Fruit fly (Drosophila melanogaster): ENCODE results near the gene Ag5r.

Ag5r gene

dm6 chrX:14765737-14766253, 20.6 kb downstream of the Ag5r start, which contains the start of gene CG15890 (continued):
- TF ChIP-seq Six4 (GFP tag; optimal IDR thresholded peaks at IDR 0.05) (peak; percentile 53), CG17612 (GFP tag; IDR thresholded peaks at IDR 0.05) (no peak), CG6813 (GFP tag; optimal IDR thresholded peaks at IDR 0.05) (peak; percentile 35), Bdp1 (GFP tag; optimal IDR thresholded peaks at IDR 0.05) (no peak), CG10654 (GFP tag; optimal IDR thresholded peaks at IDR 0.05) (peak; percentile 30), jigr1 (GFP tag; IDR thresholded peaks at IDR 0.05) (no peak), ssp (GFP tag; IDR thresholded peaks at IDR 0.05) (0 out of 2 replicates have a peak, but pooled peaks have one; percentile 7), CG10267 (tag; optimal IDR thresholded peaks at IDR 0.05) (peak; percentile 50), dysf (GFP tag; IDR thresholded peaks at IDR 0.05) (peak; percentile 65), Hr51 (GFP tag; optimal IDR thresholded peaks at IDR 0.05) (peak in 1 of 2 experiments; percentile 85), ttk (GFP tag; IDR thresholded peaks at IDR 0.05) (peak; percentile 42; the same call in 1 of the 2 replicates), lmd (GFP tag; IDR thresholded peaks at IDR 0.05) (peak; percentile 65), CG1529 (GFP tag; optimal IDR thresholded peaks at IDR 0.05) (peak; percentile 59), p53 (GFP tag; optimal IDR thresholded peaks at IDR 0.05) (no peak), CG9437 (GFP tag; optimal IDR thresholded peaks at IDR 0.05) (peak; percentile 76), tin (GFP tag; optimal IDR thresholded peaks at IDR 0.05) (peak; percentile 35), CG12659 (GFP tag; optimal IDR thresholded peaks at IDR 0.05) (peak; percentile 61), CG12391 (tag; optimal IDR thresholded peaks at IDR 0.05) (peak; percentile 68), C15 (GFP tag; IDR thresholded peaks at IDR 0.05) (no peak), CG3281 (GFP tag; optimal IDR thresholded peaks at IDR 0.05) (peak; percentile 71), CG1602 (GFP tag; optimal IDR thresholded peaks at IDR 0.05) (peak; percentile 6), CG12942 (GFP tag; optimal IDR thresholded peaks at IDR 0.05) (peak; percentile 10), nau (GFP tag; optimal IDR thresholded peaks at IDR 0.05) (peak; percentile 64), CG2116 (GFP tag; optimal IDR thresholded peaks at IDR 0.05) (peak; percentile 0), CG10274 (GFP tag; optimal IDR thresholded peaks at IDR 0.05) (peak; percentile 16), caup (GFP tag; optimal IDR thresholded peaks at IDR 0.05; ENCODE audit: severe bottlenecking) (peak; percentile 45), sna (GFP tag; IDR thresholded peaks at IDR 0.05; ENCODE audit: partially characterized antibody) (no peak), trh (GFP tag; optimal IDR thresholded peaks at IDR 0.05) (no peak), CG15696 (tag; optimal IDR thresholded peaks at IDR 0.05) (no peak), mam (GFP tag; optimal IDR thresholded peaks at IDR 0.05) (no peak), CG8388 (GFP tag; optimal IDR thresholded peaks at IDR 0.05) (peak; percentile 65), bsh (GFP tag; optimal IDR thresholded peaks at IDR 0.05) (peak in 1 of 2 experiments; percentile 63), CG17385 (GFP tag; optimal IDR thresholded peaks at IDR 0.05) (peak; percentile 57), Ets65A (GFP tag) (peak; percentile 72), zfh1 (GFP tag; IDR thresholded peaks at IDR 0.05) (0 out of 3 replicates have a peak, but pooled peaks have one; percentile 10), kah (GFP tag; optimal IDR thresholded peaks at IDR 0.05) (no peak), dm (GFP tag; optimal IDR thresholded peaks at IDR 0.05) (no peak), PHDP (tag; optimal IDR thresholded peaks at IDR 0.05) (peak; percentile 73), Eip74EF (GFP tag; optimal IDR thresholded peaks at IDR 0.05) (peak in 1 of 2 experiments; percentile 66), hkb (optimal IDR thresholded peaks at IDR 0.05) (no peak), hkb (GFP tag; IDR thresholded peaks at IDR 0.05) (peak; percentile 54), tup (GFP tag; optimal IDR thresholded peaks at IDR 0.05) (no peak), CG7372 (GFP tag; IDR thresholded peaks at IDR 0.05) (peak; percentile 18; the same call in 1 of the 2 replicates), gsb-n (tag; optimal IDR thresholded peaks at IDR 0.05) (peak; percentile 54), CG14050 (GFP tag; IDR thresholded peaks at IDR 0.05) (no peak), grau (tag; optimal IDR thresholded peaks at IDR 0.05) (peak; percentile 72), CG13287 (GFP tag; IDR thresholded peaks at IDR 0.05; ENCODE audit: partially characterized antibody) (no peak), ci (GFP tag; IDR thresholded peaks at IDR 0.05) (no peak), CG11504 (tag; optimal IDR thresholded peaks at IDR 0.05) (peak; percentile 84), HHEX (GFP tag; optimal IDR thresholded peaks at IDR 0.05) (peak; percentile 69)
